Fruit fly (Drosophila melanogaster): ENCODE measurements around the gene Or71a.

The Or71a gene

DNA sequence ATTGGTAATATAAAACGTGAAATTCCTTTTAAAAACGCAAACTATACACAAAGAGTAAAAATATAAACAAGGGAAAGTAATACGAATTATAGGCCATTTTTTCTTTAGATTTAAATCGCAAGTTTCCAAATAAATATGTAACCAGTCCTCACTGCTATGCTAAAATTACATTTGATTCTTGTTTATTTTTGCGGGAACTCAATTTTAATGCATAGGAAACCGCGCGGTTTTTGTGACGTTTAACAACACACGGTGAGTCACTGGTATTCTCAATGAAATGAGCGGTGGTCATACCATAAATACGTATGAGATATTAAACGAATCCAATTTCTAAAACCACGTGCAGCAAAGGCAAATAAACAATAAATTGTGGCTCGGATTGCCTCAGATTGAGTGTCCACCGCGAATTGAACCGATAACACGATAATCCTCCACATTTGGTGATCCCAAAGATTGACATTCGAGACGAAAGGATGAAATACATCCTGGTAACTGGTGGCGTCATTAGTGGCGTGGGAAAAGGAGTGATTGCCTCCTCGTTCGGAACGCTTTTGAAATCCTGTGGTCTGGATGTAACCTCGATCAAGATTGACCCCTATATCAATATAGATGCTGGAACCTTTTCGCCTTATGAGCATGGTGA lies 19.8 kb upstream of the Or71a start, which contains the start of gene Ctps (continued):
- no peak for TF ChIP-seq prd (optimal IDR thresholded peaks at IDR 0.05)
- TF ChIP-seq prd (GFP tag; IDR thresholded peaks at IDR 0.05), result 0 out of 3 replicates have a peak, but pooled peaks have one; percentile 19
- TF ChIP-seq Bteb2 (GFP tag; optimal IDR thresholded peaks at IDR 0.05), result no peak
- peak; percentile 33; the same call in 1 of the 2 replicates for TF ChIP-seq Rfx (GFP tag; IDR thresholded peaks at IDR 0.05)
- no peak for TF ChIP-seq Pdp1 (GFP tag; optimal IDR thresholded peaks at IDR 0.05)
- TF ChIP-seq CoRest (tag; optimal IDR thresholded peaks at IDR 0.05), result peak; percentile 4
- TF ChIP-seq z (GFP tag; IDR thresholded peaks at IDR 0.05), result 0 out of 3 replicates have a peak, but pooled peaks have one; percentile 7
- TF ChIP-seq tx (GFP tag; optimal IDR thresholded peaks at IDR 0.05), result no peak
- TF ChIP-seq Aef1 (GFP tag; IDR thresholded peaks at IDR 0.05), result no peak
- peak; percentile 20 for TF ChIP-seq Fer3 (tag; optimal IDR thresholded peaks at IDR 0.05)
- TF ChIP-seq bigmax (GFP tag; optimal IDR thresholded peaks at IDR 0.05), result peak; percentile 6
- no peak for TF ChIP-seq CG8765 (GFP tag; IDR thresholded peaks at IDR 0.05)
- TF ChIP-seq ems (GFP tag; optimal IDR thresholded peaks at IDR 0.05), result peak; percentile 11
- peak; percentile 50 for TF ChIP-seq MBD-R2 (GFP tag; IDR thresholded peaks at IDR 0.05)
- TF ChIP-seq ATbp (GFP tag; optimal IDR thresholded peaks at IDR 0.05), result no peak
- peak; percentile 28 for TF ChIP-seq YL-1 (GFP tag; optimal IDR thresholded peaks at IDR 0.05)
- no peak for TF ChIP-seq ato (GFP tag; IDR thresholded peaks at IDR 0.05; ENCODE audit: partially characterized antibody)
- 0 out of 2 replicates have a peak, but pooled peaks have one; percentile 16 for TF ChIP-seq peb (GFP tag; IDR thresholded peaks at IDR 0.05)
- TF ChIP-seq B-H2 (GFP tag; optimal IDR thresholded peaks at IDR 0.05), result no peak
- no peak for TF ChIP-seq da (GFP tag; optimal IDR thresholded peaks at IDR 0.05)
- TF ChIP-seq E2f2 (GFP tag; IDR thresholded peaks at IDR 0.05), result peak; percentile 90
- peak; percentile 40; the same call in 1 of the 2 replicates for TF ChIP-seq sob (GFP tag; IDR thresholded peaks at IDR 0.05)
- TF ChIP-seq HmgZ (tag; optimal IDR thresholded peaks at IDR 0.05), result peak; percentile 25
- TF ChIP-seq CG13287 (GFP tag; IDR thresholded peaks at IDR 0.05; ENCODE audit: partially characterized antibody), result peak; percentile 14; the same call in 1 of the 2 replicates
- no peak for TF ChIP-seq CG14050 (GFP tag; IDR thresholded peaks at IDR 0.05)
- TF ChIP-seq Xrp1 (GFP tag; IDR thresholded peaks at IDR 0.05), result 0 out of 2 replicates have a peak, but pooled peaks have one; percentile 12
- peak; percentile 34 for TF ChIP-seq CG17359 (tag; optimal IDR thresholded peaks at IDR 0.05)
- TF ChIP-seq mam (GFP tag; optimal IDR thresholded peaks at IDR 0.05), result peak; percentile 21
- TF ChIP-seq CG17802 (tag; optimal IDR thresholded peaks at IDR 0.05), result peak; percentile 7
- peak; percentile 13 for TF ChIP-seq trem (tag; optimal IDR thresholded peaks at IDR 0.05)
- peak; percentile 31 for TF ChIP-seq CG3995 (GFP tag; optimal IDR thresholded peaks at IDR 0.05)

DNA sequence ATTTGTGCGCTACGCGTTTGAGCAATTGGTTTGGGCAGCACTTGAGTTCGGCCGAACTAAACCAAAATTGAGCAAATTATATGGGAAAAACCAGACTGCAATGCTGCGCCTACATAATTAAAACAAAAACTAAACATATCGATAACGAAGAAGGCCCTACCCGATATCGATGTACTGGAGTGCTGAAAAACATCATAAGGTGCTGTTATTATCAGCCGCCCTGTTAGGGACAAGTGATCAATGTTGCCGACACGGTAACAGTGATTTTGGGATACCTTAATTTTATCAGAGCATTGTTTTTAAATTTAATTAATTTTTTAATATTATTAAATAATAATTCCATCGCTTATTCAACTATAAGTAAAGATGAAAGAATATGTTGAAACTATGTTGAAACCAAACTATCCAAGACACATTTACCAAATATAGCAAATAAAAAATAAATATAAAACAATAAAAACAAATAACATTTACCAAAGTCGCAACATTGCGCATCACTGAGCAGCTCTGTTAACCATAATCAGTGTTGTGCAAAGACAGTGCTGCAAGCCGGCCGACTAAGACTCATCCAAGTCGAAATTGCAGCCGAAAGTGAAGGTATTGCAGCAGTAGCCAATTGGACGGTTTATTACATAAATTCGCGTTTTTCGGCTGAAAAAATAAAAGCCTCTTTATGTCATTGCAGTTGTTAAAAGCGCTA lies 16.5 kb upstream of the Or71a start, which contains the start of the genes sstn, Plp and GlyRS:
Gene sstn (minus strand): TSS at position 131 of the 700 bp plus-strand sequence.
Gene Plp (minus strand): TSS at position 136 of the 700 bp plus-strand sequence.
Gene GlyRS (plus strand): TSS at position 554 of the 700 bp plus-strand sequence.
- peak; percentile 27 for TF ChIP-seq CG17385 (GFP tag; optimal IDR thresholded peaks at IDR 0.05)
- TF ChIP-seq Dek (tag; optimal IDR thresholded peaks at IDR 0.05), result peak; percentile 24
- no peak for TF ChIP-seq pan (optimal IDR thresholded peaks at IDR 0.05)
- TF ChIP-seq pan (GFP tag; optimal IDR thresholded peaks at IDR 0.05 in 1 of 2, IDR thresholded peaks at IDR 0.05 in 1 of 2), result no peak
- peak; percentile 51; the same call in 1 of the 2 replicates for TF ChIP-seq vvl (GFP tag; IDR thresholded peaks at IDR 0.05)
- TF ChIP-seq Dip2 (GFP tag; IDR thresholded peaks at IDR 0.05), result no peak
- no peak for TF ChIP-seq Sin3A (optimal IDR thresholded peaks at IDR 0.05)
- no peak for TF ChIP-seq odd (GFP tag; optimal IDR thresholded peaks at IDR 0.05)
- TF ChIP-seq CG30020 (tag; optimal IDR thresholded peaks at IDR 0.05), result peak; percentile 50
- TF ChIP-seq slp2 (GFP tag; optimal IDR thresholded peaks at IDR 0.05), result no peak
- TF ChIP-seq onecut (GFP tag; IDR thresholded peaks at IDR 0.05), result no peak
- peak; percentile 40 for TF ChIP-seq Blimp-1 (GFP tag; optimal IDR thresholded peaks at IDR 0.05)
- TF ChIP-seq Eip74EF (GFP tag; optimal IDR thresholded peaks at IDR 0.05), result no peak
- no peak for TF ChIP-seq CG11093 (GFP tag; IDR thresholded peaks at IDR 0.05)
- no peak for TF ChIP-seq Mad (GFP tag; optimal IDR thresholded peaks at IDR 0.05)
- no peak for TF ChIP-seq CG17912 (GFP tag; optimal IDR thresholded peaks at IDR 0.05)
- TF ChIP-seq CG31441 (GFP tag; IDR thresholded peaks at IDR 0.05), result peak; percentile 85
- no peak for TF ChIP-seq CG33213 (GFP tag; optimal IDR thresholded peaks at IDR 0.05)
- no peak for TF ChIP-seq Neu2 (GFP tag; optimal IDR thresholded peaks at IDR 0.05; ENCODE audit: borderline replicate concordance)
- TF ChIP-seq lilli (GFP tag; optimal IDR thresholded peaks at IDR 0.05), result peak; percentile 41
